Fruit fly (Drosophila melanogaster): ENCODE measurements around the gene CG46525.

- TF ChIP-seq psq (optimal IDR thresholded peaks at IDR 0.05) (no peak), insv (optimal IDR thresholded peaks at IDR 0.05) (no peak), Sin3A (optimal IDR thresholded peaks at IDR 0.05) (no peak), h (optimal IDR thresholded peaks at IDR 0.05) (no peak)
Observed at dm6 chr3L:17458856-17459518, 16.0 kb upstream of the CG46525 start.
